Fruit fly (Drosophila melanogaster): ENCODE results near the gene CG10492.

CG10492 gene

DNA sequence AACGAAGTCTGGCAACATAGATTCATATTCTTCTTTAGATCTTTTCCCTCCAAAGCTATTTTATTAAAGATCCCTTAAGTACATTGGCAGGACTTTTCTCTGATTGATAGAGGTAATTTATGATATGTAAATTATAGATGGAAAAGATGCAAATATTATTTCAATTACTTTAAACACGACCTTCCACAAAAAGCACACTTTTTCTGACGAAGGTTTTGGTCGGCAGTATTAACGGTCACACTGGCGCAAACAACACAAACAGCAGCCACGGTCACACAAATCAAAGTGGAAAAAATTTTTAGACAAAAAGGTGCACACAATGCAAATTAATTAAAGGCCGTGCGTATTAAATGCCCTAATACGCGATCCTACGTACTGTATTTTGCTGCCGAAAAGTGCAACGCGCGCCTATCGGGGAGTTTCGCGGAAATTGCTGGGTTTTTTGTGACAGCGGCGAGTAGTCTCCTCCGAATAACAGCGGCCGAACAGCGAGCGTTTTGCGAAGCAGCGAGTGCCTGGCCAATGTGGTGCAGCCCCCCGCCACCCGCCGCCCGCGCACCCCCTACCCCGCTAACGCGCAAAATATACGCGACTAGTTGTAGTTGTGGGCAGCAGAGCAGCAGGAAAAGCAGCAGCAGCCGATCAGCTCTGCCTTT, at the start of gene CG10492:
CG10492 (plus strand) TSS at position 219 of the 656 bp plus-strand sequence.
- no peak for TF ChIP-seq ttk (optimal IDR thresholded peaks at IDR 0.05)
- TF ChIP-seq psq (optimal IDR thresholded peaks at IDR 0.05): no peak
- TF ChIP-seq h (optimal IDR thresholded peaks at IDR 0.05): no peak
- no peak for TF ChIP-seq Sin3A (optimal IDR thresholded peaks at IDR 0.05)
- TF ChIP-seq insv (optimal IDR thresholded peaks at IDR 0.05): no peak
- no peak for TF ChIP-seq Myc (optimal IDR thresholded peaks at IDR 0.05)

DNA sequence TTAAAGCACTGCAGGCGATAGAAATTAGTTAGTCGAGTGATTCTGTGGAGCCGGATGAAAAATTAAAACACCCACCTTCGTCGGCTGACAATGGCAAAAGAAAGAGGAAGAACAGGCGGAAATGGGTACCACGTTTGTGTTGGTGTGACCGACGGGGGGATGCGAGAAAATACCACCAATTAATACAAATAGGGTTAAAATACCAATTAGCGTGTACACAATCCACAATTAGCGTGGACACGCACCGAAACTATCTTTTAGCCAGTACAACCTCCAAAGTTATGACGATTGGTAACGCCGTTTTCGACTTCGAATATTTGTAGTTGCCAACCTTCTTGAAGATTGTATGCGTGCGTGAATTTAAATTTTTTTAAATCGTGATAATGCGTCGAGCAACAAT, 44.7 kb upstream of the CG10492 start, which contains the start of gene RpL30:
RpL30 (minus strand) TSS at position 177 of the 400 bp plus-strand sequence.
- TF ChIP-seq h (optimal IDR thresholded peaks at IDR 0.05): no peak

DNA sequence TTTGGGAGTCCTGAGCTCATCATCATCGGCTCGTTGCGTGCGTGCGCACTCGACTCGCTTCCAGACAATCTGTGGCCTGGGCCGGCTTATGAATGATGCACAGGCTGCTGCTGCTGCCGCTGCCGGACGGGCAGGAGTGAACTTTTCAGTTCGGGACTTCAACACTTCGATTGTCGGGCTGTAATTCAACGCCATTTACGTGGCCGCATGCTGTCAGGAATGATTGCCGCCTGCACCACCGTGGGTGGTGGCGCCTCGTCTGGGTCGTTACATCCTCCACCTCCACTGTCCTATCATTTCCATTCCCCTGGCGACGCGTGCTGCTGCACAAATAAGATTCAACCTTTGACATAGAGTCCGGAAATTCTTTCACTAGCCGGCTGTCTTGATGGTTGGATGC, 43.8 kb upstream of the CG10492 start:
- TF ChIP-seq insv (optimal IDR thresholded peaks at IDR 0.05): no peak
- TF ChIP-seq psq (optimal IDR thresholded peaks at IDR 0.05): no peak
- no peak for TF ChIP-seq ttk (optimal IDR thresholded peaks at IDR 0.05)
- no peak for TF ChIP-seq Myc (optimal IDR thresholded peaks at IDR 0.05)
- TF ChIP-seq h (optimal IDR thresholded peaks at IDR 0.05): no peak
- no peak for TF ChIP-seq Sin3A (optimal IDR thresholded peaks at IDR 0.05)

DNA sequence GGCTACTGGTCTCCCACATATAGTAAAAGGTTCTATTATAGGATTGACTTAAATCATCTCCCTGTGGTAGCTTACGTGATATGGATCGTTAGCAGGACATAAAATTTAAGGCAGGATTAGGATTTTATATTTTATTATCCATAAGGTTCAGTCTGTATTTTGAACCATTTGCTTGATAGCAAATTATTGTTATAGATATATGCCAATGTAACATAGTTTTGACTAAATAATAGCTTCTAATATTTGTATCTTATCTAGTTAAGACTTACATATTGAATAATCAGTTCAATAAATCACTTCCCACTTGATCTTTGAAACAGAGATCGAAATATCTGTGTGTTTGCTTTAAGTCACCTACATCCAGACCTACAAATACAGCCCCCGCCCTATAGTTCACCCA, 43.3 kb upstream of the CG10492 start, which contains the start of gene robl37BC:
robl37BC (plus strand) TSS at position 301 of the 400 bp plus-strand sequence.
- no peak for TF ChIP-seq Myc (optimal IDR thresholded peaks at IDR 0.05)
- no peak for TF ChIP-seq psq (optimal IDR thresholded peaks at IDR 0.05)
- TF ChIP-seq Sin3A (optimal IDR thresholded peaks at IDR 0.05): no peak
- no peak for TF ChIP-seq ttk (optimal IDR thresholded peaks at IDR 0.05)
- TF ChIP-seq h (optimal IDR thresholded peaks at IDR 0.05): no peak
- TF ChIP-seq insv (optimal IDR thresholded peaks at IDR 0.05): no peak

DNA sequence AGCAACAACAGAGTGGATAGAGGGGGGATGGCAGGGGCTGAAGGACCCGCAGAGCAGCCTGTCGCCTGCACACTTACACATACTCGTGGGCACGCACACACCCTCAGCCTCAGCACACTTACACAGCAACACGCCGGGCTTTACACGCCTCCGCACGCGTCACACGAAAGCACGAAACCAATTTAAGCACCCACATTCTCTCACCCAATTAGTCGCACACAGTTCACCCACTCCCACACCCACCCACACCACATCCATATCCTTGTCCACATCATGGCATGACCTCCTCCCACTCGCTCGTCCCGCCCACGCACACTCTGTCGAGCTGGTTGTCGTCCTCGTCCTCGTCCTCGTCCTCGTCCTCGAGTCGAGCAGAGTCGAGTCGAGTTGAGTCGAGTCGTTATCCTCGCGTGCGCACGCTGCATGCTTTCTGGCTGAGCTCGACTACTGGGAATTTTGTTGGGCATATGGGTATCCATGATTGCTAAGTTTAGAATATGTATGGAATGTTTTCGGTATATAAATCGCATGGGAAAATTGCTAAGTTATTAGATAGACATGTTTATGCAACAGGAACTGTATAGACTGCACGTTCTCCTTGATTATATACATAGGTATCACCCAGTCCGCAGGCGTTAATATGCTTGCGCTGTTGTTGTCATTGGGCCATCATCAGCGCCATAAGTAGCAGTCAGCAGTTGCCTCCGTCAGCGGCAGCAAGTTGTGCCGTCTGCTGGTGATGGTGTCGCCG, 41.8 kb upstream of the CG10492 start:
- no peak for TF ChIP-seq h (optimal IDR thresholded peaks at IDR 0.05)
- no peak for TF ChIP-seq Sin3A (optimal IDR thresholded peaks at IDR 0.05)
- no peak for TF ChIP-seq psq (optimal IDR thresholded peaks at IDR 0.05)
- TF ChIP-seq insv (optimal IDR thresholded peaks at IDR 0.05): no peak
- no peak for TF ChIP-seq Myc (optimal IDR thresholded peaks at IDR 0.05)
- TF ChIP-seq ttk (optimal IDR thresholded peaks at IDR 0.05): no peak

DNA sequence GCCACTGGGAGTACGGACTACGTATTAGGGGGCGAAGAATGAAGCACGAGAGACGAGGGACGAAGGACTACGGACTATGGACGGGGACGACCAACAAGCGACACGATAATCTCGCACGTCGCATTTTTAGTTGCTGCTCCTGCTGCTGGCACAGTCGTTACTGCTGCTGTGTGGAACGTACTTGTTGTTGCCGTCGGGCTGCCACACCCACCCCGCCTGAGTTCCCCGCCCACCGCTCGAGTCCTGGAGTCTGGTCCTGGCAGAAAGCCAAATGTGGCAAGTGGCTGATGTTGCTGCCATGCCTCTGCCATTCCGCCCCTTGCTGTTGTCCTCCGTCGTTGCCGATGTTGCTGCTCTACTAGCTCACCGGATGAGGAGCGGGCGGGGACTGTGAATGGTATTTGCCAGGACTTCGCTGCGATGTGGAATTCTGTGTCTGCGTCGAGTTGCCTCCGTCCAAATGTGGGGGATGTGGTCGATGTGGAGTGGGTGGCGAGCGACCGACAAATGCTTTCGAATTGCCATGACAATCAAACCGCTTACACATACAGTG, 41.0 kb upstream of the CG10492 start:
- TF ChIP-seq insv (optimal IDR thresholded peaks at IDR 0.05) (no peak), ttk (optimal IDR thresholded peaks at IDR 0.05) (no peak), Myc (optimal IDR thresholded peaks at IDR 0.05) (no peak), Sin3A (optimal IDR thresholded peaks at IDR 0.05) (no peak), psq (optimal IDR thresholded peaks at IDR 0.05) (no peak)

DNA sequence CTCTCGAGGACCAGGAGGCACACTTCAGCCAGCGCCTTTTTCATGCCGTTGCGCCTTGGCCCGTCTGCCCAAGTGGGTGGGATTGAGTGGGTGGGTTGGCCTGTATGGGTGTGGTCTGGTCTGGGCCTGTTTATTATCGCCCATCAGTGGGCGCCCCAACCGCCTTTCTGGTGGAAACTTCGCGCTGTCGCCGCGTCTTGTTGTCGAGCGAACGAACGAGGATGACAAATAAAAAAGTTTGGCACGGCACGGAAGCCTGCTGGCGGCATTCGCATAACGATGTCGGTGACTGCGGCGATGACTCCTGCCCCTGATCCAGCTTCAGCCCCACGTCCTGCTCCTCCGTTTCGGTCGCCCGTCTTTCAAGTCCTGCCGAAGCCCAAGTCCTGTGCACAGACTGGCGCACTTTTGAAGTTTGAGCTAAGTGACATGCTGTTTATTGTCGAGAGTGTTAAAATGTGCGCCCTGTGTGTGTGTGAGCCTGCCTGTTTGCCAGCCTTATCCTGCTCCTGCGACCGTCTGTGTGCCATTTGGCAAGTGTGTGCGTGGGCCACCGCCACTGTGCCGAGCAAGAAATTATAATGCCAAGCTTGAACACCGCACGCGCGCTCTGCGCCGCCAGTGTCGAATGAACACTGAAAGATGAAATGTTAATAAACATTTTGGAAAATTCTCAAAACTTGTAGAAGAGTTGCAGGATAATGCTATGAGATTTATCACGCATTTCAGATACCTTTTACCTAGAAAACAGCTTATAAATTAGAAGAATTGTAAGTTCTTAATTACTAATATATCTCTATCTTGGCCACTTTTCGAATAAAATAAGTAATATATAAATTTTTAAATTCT, 39.6 kb upstream of the CG10492 start:
- TF ChIP-seq h (optimal IDR thresholded peaks at IDR 0.05) (no peak), insv (optimal IDR thresholded peaks at IDR 0.05) (no peak), Sin3A (optimal IDR thresholded peaks at IDR 0.05) (no peak), psq (optimal IDR thresholded peaks at IDR 0.05) (no peak), ttk (optimal IDR thresholded peaks at IDR 0.05) (no peak), Myc (optimal IDR thresholded peaks at IDR 0.05) (no peak)

DNA sequence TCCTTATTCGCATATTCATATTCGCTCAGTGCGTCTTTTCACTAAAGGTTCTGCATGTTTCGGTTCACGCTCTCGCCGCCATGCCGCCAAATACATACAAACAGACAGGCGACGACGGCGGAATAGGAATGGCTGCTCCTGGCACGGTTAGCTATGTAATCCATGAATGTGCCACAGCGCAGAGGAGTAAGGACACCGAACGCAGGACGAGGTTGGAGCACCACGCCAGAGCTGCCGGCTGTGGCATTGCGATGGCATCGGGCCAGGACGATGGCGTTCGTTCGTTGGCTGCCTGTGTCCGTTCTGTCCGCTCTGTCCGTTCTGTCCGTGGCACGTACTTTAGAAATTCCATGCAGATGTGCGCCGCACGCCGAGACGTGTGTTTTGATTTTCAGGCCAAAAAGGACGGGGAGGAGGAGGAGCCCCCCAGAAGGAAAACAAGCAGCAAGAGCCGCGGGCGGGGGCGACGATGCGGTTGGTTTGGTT, 39.0 kb upstream of the CG10492 start:
- TF ChIP-seq insv (optimal IDR thresholded peaks at IDR 0.05) (no peak), ttk (optimal IDR thresholded peaks at IDR 0.05) (no peak), Sin3A (optimal IDR thresholded peaks at IDR 0.05) (no peak), h (optimal IDR thresholded peaks at IDR 0.05) (no peak), Myc (optimal IDR thresholded peaks at IDR 0.05) (no peak), psq (optimal IDR thresholded peaks at IDR 0.05) (no peak)

DNA sequence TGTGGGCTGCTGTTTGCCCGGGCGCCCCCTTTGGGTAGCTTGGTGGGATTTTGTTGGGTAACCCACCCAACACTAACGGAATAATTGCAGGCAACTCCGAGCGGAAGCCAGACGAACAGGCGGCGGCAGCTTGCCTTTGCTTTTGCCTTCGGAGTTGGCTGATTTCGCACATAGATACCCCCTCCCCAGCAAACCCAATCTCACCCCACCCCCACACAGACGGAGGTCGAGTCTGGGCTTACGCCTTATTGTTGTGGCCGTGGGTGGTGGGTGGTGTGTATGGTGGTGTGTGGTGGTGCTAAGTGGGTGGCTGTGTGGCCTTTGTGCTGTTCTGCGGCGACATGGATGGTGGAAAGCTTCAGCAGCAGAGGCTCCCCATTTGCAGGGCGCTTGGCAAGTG, 38.2 kb upstream of the CG10492 start:
- no peak for TF ChIP-seq Myc (optimal IDR thresholded peaks at IDR 0.05)
- TF ChIP-seq insv (optimal IDR thresholded peaks at IDR 0.05): no peak
- no peak for TF ChIP-seq h (optimal IDR thresholded peaks at IDR 0.05)
- no peak for TF ChIP-seq ttk (optimal IDR thresholded peaks at IDR 0.05)
- TF ChIP-seq psq (optimal IDR thresholded peaks at IDR 0.05): no peak
- no peak for TF ChIP-seq Sin3A (optimal IDR thresholded peaks at IDR 0.05)

DNA sequence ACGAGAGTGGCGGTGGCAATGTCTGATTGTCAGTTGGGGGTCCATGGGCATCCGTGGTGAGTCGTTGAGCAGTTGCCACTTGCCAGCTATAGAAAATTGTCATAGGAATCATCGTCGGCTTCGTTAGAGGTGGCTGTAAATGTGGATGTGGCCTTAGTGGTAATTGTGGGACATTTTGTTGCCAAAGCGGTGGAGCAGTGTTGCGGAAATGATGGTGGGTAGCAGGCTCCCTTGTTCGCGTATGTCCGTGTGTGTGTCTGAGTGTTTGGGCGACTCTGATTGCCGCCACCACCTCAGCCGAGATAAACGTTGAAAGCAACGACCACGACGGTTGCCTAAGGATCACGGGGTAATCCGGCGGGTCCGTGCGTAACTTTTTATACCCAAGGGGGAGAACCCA, 36.8 kb upstream of the CG10492 start:
- TF ChIP-seq psq (optimal IDR thresholded peaks at IDR 0.05): no peak
- TF ChIP-seq Myc (optimal IDR thresholded peaks at IDR 0.05): no peak
- no peak for TF ChIP-seq ttk (optimal IDR thresholded peaks at IDR 0.05)
- no peak for TF ChIP-seq insv (optimal IDR thresholded peaks at IDR 0.05)
- no peak for TF ChIP-seq Sin3A (optimal IDR thresholded peaks at IDR 0.05)
- no peak for TF ChIP-seq h (optimal IDR thresholded peaks at IDR 0.05)

DNA sequence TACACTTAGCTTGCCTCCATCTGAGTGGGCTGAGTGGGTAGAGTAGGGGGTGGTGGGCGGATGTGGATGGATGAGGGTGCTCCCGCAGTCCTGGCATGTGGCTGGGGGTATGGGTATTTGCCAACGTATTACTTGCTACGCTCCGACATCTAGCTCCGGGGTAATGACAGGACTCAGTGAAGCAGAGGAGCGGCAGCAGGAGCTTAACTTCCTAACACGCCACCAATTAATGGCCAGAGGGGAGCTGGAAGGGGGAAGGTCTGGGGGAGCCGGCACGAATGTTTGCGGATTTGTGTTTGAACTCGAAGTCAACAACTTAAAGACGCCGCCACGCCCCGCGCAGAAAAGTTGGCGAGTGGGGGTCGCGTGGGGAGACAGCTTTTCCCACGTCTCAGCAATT, 35.6 kb upstream of the CG10492 start:
- TF ChIP-seq Sin3A (optimal IDR thresholded peaks at IDR 0.05) (no peak), psq (optimal IDR thresholded peaks at IDR 0.05) (no peak), insv (optimal IDR thresholded peaks at IDR 0.05) (no peak), ttk (optimal IDR thresholded peaks at IDR 0.05) (no peak), Myc (optimal IDR thresholded peaks at IDR 0.05) (no peak), h (optimal IDR thresholded peaks at IDR 0.05) (no peak)
